Worm (Caenorhabditis elegans) whole organism, young adult: ENCODE results near the gene glb-9.

Experiments used
- B0019.2 ChIP-seq: fragments of 200-800 bp; sonication (Bioruptor generic); conservative IDR thresholded peaks from 2 replicates; pipeline ENCODE4 v1.3.6; 2022; ENCODE audit warnings: missing genetic modification reagents, missing genetic modification characterization, missing compliant biosample characterization
- B0035.1 ChIP-seq: sonication (generic microtip); optimal IDR thresholded peaks from 2 replicates; lab custom pipeline; 2016; ENCODE audit warnings: missing genetic modification characterization, mild to moderate bottlenecking, missing compliant biosample characterization, missing genotype, missing genetic modification reagents
- B0261.1 ChIP-seq: sonication (generic microtip); optimal IDR thresholded peaks from 2 replicates; lab custom pipeline; 2016; ENCODE audit warnings: mild to moderate bottlenecking, missing genetic modification characterization, moderate library complexity, missing compliant biosample characterization
- D2030.7 ChIP-seq: fragments of 200-800 bp; sonication (Bioruptor generic); IDR thresholded peaks from 2 replicates; pipeline ENCODE4 v1.3.6; 2022; ENCODE audit warnings: missing genetic modification reagents, missing genetic modification characterization, missing compliant biosample characterization
- F10E7.11 ChIP-seq: sonication (generic microtip); optimal IDR thresholded peaks from 2 replicates; lab custom pipeline; 2017; ENCODE audit warnings: mild to moderate bottlenecking, missing genetic modification characterization, moderate library complexity, missing compliant biosample characterization
- F49E8.2 ChIP-seq: sonication (generic microtip); optimal IDR thresholded peaks from 3 replicates; lab custom pipeline; 2017; ENCODE audit warnings: missing genetic modification characterization, mild to moderate bottlenecking, missing compliant biosample characterization, antibody characterized with exemption, moderate library complexity; ENCODE audit not compliant: insufficient read depth
- F52B5.7 ChIP-seq: sonication (generic microtip); optimal IDR thresholded peaks from 2 replicates; lab custom pipeline; 2016; ENCODE audit warnings: mild to moderate bottlenecking, missing genetic modification characterization, missing compliant biosample characterization
- F57A8.1 ChIP-seq: fragments of 200-800 bp; sonication (Bioruptor generic); optimal IDR thresholded peaks from 2 replicates; lab custom pipeline; 2018; ENCODE audit warnings: mild to moderate bottlenecking, missing genetic modification characterization, moderate library complexity, missing compliant biosample characterization
- F57C9.4 ChIP-seq: sonication (generic microtip); optimal IDR thresholded peaks from 2 replicates; lab custom pipeline; 2017; ENCODE audit warnings: mild to moderate bottlenecking, missing genetic modification characterization, missing compliant biosample characterization
- K11D2.4 ChIP-seq: fragments of 200-800 bp; sonication (Bioruptor generic); IDR thresholded peaks from 2 replicates; pipeline ENCODE4 v1.3.6; 2022; ENCODE audit warnings: missing genetic modification reagents, missing genetic modification characterization, missing compliant biosample characterization
- K12H6.12 ChIP-seq: fragments of 200-800 bp; sonication (Bioruptor generic); optimal IDR thresholded peaks from 2 replicates; lab custom pipeline; 2018; ENCODE audit warnings: mild to moderate bottlenecking, missing genetic modification characterization, missing compliant biosample characterization
- Y53F4B.3 ChIP-seq: fragments of 200-800 bp; sonication (Bioruptor generic); IDR thresholded peaks from 2 replicates; pipeline ENCODE4 v1.3.6; 2022; ENCODE audit warnings: missing genetic modification reagents, missing genetic modification characterization, missing compliant biosample characterization
- Y79H2A.3 ChIP-seq: fragments of 200-800 bp; sonication (Bioruptor generic); conservative IDR thresholded peaks from 2 replicates; pipeline ENCODE4 v1.3.6; 2022; ENCODE audit warnings: missing genetic modification reagents, missing genetic modification characterization, missing compliant biosample characterization
- akir-1 ChIP-seq: fragments of 200-800 bp; sonication (Bioruptor generic); optimal IDR thresholded peaks from 2 replicates; lab custom pipeline; 2018; ENCODE audit warnings: mild to moderate bottlenecking, missing genetic modification characterization, moderate library complexity, missing compliant biosample characterization
- bed-1 ChIP-seq: fragments of 200-800 bp; sonication (Bioruptor generic); IDR thresholded peaks from 2 replicates; pipeline ENCODE4 v1.3.6; 2022; ENCODE audit warnings: missing genetic modification reagents, missing genetic modification characterization, missing compliant biosample characterization
- bed-2 ChIP-seq: fragments of 200-800 bp; sonication (Bioruptor generic); IDR thresholded peaks from 2 replicates; pipeline ENCODE4 v1.3.6; 2022; ENCODE audit warnings: missing genetic modification reagents, missing genetic modification characterization, missing compliant biosample characterization
- ceh-27 ChIP-seq: fragments of 200-800 bp; sonication (Bioruptor generic); optimal IDR thresholded peaks from 2 replicates; lab custom pipeline; 2018; ENCODE audit warnings: mild to moderate bottlenecking, missing genetic modification characterization, moderate library complexity, missing compliant biosample characterization
- ceh-40 ChIP-seq: fragments of 200-800 bp; sonication (Bioruptor generic); IDR thresholded peaks from 2 replicates; pipeline ENCODE4 v1.3.6; 2022; ENCODE audit warnings: missing genetic modification characterization, missing compliant biosample characterization
- ets-4 ChIP-seq: fragments of 200-800 bp; sonication (Bioruptor generic); optimal IDR thresholded peaks from 2 replicates; lab custom pipeline; 2018; ENCODE audit warnings: mild to moderate bottlenecking, missing genetic modification characterization, missing compliant biosample characterization
- him-1 ChIP-seq: sonication (generic microtip); optimal IDR thresholded peaks from 2 replicates; lab custom pipeline; 2016; ENCODE audit warnings: missing genotype, missing genetic modification reagents, missing genetic modification characterization, missing compliant biosample characterization
- hlh-12 ChIP-seq: sonication (generic microtip); optimal IDR thresholded peaks from 2 replicates; lab custom pipeline; 2016; ENCODE audit warnings: missing genetic modification characterization, missing compliant biosample characterization
- hlh-26 ChIP-seq: fragments of 200-800 bp; sonication (Bioruptor generic); conservative IDR thresholded peaks from 2 replicates; pipeline ENCODE4 v1.3.6; 2022; ENCODE audit warnings: missing genetic modification reagents, missing genetic modification characterization, missing compliant biosample characterization
- hmg-1.2 ChIP-seq: fragments of 200-800 bp; sonication (Bioruptor generic); IDR thresholded peaks from 2 replicates; pipeline ENCODE4 v1.3.6; 2022; ENCODE audit warnings: missing genetic modification reagents, missing genetic modification characterization, missing compliant biosample characterization
- let-526 ChIP-seq: fragments of 200-800 bp; sonication (Bioruptor generic); IDR thresholded peaks from 2 replicates; pipeline ENCODE4 v1.3.6; 2022; ENCODE audit warnings: missing genetic modification reagents, missing genetic modification characterization, missing compliant biosample characterization
- let-607 ChIP-seq, 2 experiments: fragments of 200-800 bp in 1 of 2; sonication (Bioruptor generic) in 1 of 2; sonication (generic microtip) in 1 of 2; optimal IDR thresholded peaks; 2 replicates each; lab custom pipeline; 2016 to 2018; ENCODE audit warnings: mild to moderate bottlenecking in 2 of 2, missing compliant biosample characterization in 2 of 2, missing genetic modification characterization in 2 of 2, moderate library complexity in 2 of 2, missing genotype in 1 of 2
- lin-26 ChIP-seq: fragments of 200-800 bp; sonication (Bioruptor generic); IDR thresholded peaks from 2 replicates; pipeline ENCODE4 v1.3.6; 2022; ENCODE audit warnings: missing genetic modification reagents, missing genetic modification characterization, missing compliant biosample characterization
- lin-35 ChIP-seq, 3 experiments: fragments of 150-350 bp in 2 of 3; sonication (generic microtip) in 1 of 3; optimal IDR thresholded peaks; 2 replicates each; lab custom pipeline; 2014 to 2018; ENCODE audit warnings: missing biosample characterization in 3 of 3, missing genetic modification characterization in 3 of 3, missing genetic modification reagents in 3 of 3
- lin-40 ChIP-seq: sonication (generic microtip); optimal IDR thresholded peaks from 2 replicates; lab custom pipeline; 2016; ENCODE audit warnings: missing genetic modification characterization, mild to moderate bottlenecking, missing compliant biosample characterization, missing genotype, missing genetic modification reagents
- lsy-27 ChIP-seq: sonication (generic microtip); optimal IDR thresholded peaks from 2 replicates; lab custom pipeline; 2017; ENCODE audit warnings: missing genetic modification characterization, mild to moderate bottlenecking, missing compliant biosample characterization, antibody characterized with exemption, missing genotype, borderline replicate concordance; ENCODE audit not compliant: insufficient read depth
- madf-3 ChIP-seq: fragments of 200-800 bp; sonication (Bioruptor generic); IDR thresholded peaks from 2 replicates; pipeline ENCODE4 v1.3.6; 2022; ENCODE audit warnings: missing genetic modification reagents, missing genetic modification characterization, missing compliant biosample characterization
- madf-8 ChIP-seq: fragments of 200-800 bp; sonication (Bioruptor generic); conservative IDR thresholded peaks from 2 replicates; pipeline ENCODE4 v1.3.6; 2022; ENCODE audit warnings: missing genetic modification reagents, missing genetic modification characterization, missing compliant biosample characterization
- mcd-1 ChIP-seq: fragments of 200-800 bp; sonication (Bioruptor generic); IDR thresholded peaks from 2 replicates; pipeline ENCODE4 v1.3.6; 2022; ENCODE audit warnings: missing genetic modification reagents, missing genetic modification characterization, missing compliant biosample characterization
- mes-4 ChIP-seq: sonication (generic microtip); optimal IDR thresholded peaks from 2 replicates; lab custom pipeline; 2016; ENCODE audit warnings: missing genotype, missing genetic modification characterization, missing compliant biosample characterization
- nfya-1 ChIP-seq: sonication (generic microtip); optimal IDR thresholded peaks from 2 replicates; lab custom pipeline; 2017; ENCODE audit warnings: antibody characterized with exemption, missing compliant biosample characterization, missing genetic modification characterization, borderline replicate concordance; ENCODE audit not compliant: insufficient read depth
- nfyb-1 ChIP-seq: fragments of 200-800 bp; sonication (Bioruptor generic); IDR thresholded peaks from 2 replicates; pipeline ENCODE4 v1.3.6; 2022; ENCODE audit warnings: missing genetic modification reagents, missing genetic modification characterization, missing compliant biosample characterization
- nhr-27 ChIP-seq: fragments of 200-800 bp; sonication (Bioruptor generic); optimal IDR thresholded peaks from 2 replicates; lab custom pipeline; 2018; ENCODE audit warnings: mild to moderate bottlenecking, missing genetic modification characterization, moderate library complexity, missing compliant biosample characterization
- rcor-1 ChIP-seq: fragments of 200-800 bp; sonication (Bioruptor generic); IDR thresholded peaks from 2 replicates; pipeline ENCODE4 v1.3.6; 2022; ENCODE audit warnings: missing genetic modification reagents, missing genetic modification characterization, missing compliant biosample characterization
- sdz-38 ChIP-seq: sonication (generic microtip); optimal IDR thresholded peaks from 2 replicates; lab custom pipeline; 2016; ENCODE audit warnings: missing genotype, missing genetic modification characterization, missing compliant biosample characterization
- sea-2 ChIP-seq: fragments of 200-800 bp; sonication (Bioruptor generic); IDR thresholded peaks from 2 replicates; pipeline ENCODE4 v1.3.6; 2022; ENCODE audit warnings: missing genetic modification characterization, missing compliant biosample characterization
- snpc-1.1 ChIP-seq: sonication (generic microtip); optimal IDR thresholded peaks from 2 replicates; lab custom pipeline; 2017; ENCODE audit warnings: missing genetic modification characterization, mild to moderate bottlenecking, missing compliant biosample characterization, antibody characterized with exemption, moderate library complexity, missing genotype, missing genetic modification reagents; ENCODE audit not compliant: insufficient read depth
- snpc-3.4 ChIP-seq: sonication (generic microtip); optimal IDR thresholded peaks from 2 replicates; lab custom pipeline; 2017; ENCODE audit warnings: missing genetic modification characterization, mild to moderate bottlenecking, missing compliant biosample characterization, antibody characterized with exemption, moderate library complexity, missing genotype, missing genetic modification reagents
- tbx-9 ChIP-seq: sonication (generic microtip); optimal IDR thresholded peaks from 2 replicates; lab custom pipeline; 2016; ENCODE audit warnings: borderline replicate concordance, missing genetic modification characterization, inconsistent platforms, missing compliant biosample characterization
- unc-130 ChIP-seq: sonication (generic microtip); optimal IDR thresholded peaks from 2 replicates; lab custom pipeline; 2016; ENCODE audit warnings: missing genetic modification reagents, missing genetic modification characterization, missing compliant biosample characterization
- zim-3 ChIP-seq: sonication (generic microtip); optimal IDR thresholded peaks from 2 replicates; lab custom pipeline; 2017; ENCODE audit warnings: mild to moderate bottlenecking, missing genetic modification characterization, moderate library complexity, missing compliant biosample characterization
- ztf-18 ChIP-seq: sonication (generic microtip); optimal IDR thresholded peaks from 2 replicates; lab custom pipeline; 2016; ENCODE audit warnings: missing genotype, mild to moderate bottlenecking, missing genetic modification characterization, missing compliant biosample characterization
- ztf-22 ChIP-seq: fragments of 200-800 bp; sonication (Bioruptor generic); optimal IDR thresholded peaks from 2 replicates; lab custom pipeline; 2018; ENCODE audit warnings: mild to moderate bottlenecking, missing genetic modification characterization, moderate library complexity, missing compliant biosample characterization
- ztf-3 ChIP-seq: fragments of 200-800 bp; sonication (Bioruptor generic); optimal IDR thresholded peaks from 2 replicates; lab custom pipeline; 2018; ENCODE audit warnings: mild to moderate bottlenecking, missing genetic modification characterization, missing compliant biosample characterization
- ztf-6 ChIP-seq: fragments of 200-800 bp; sonication (Bioruptor generic); IDR thresholded peaks from 2 replicates; pipeline ENCODE4 v1.3.6; 2022; ENCODE audit warnings: missing genetic modification reagents, missing genetic modification characterization, missing compliant biosample characterization

glb-9 gene

DNA sequence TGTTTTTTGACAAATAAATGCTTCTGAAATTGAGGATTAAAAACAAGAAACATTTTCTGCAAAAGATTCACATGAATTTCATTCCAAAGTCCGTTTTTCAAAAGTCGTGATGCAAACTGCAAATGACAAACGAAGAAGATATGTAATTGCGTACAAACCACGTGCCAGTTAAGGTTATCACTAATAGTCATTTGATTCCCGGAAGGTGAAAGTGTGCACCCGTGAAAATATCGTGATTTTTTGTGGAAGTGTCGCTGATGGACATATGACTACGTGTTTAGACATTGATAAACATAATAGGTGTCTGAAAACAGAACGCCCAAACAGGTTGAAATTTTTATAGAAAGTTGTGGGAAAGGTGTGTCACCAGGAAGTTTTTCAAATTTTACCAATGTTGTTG, 9.1 kb upstream of the glb-9 start (continued):
- TF ChIP-seq bed-2 (GFP tag; lab: Robert Waterston, UW), result no peak
- peak; percentile 28 for TF ChIP-seq ztf-22 (GFP tag; lab: Kevin White, UChicago)
- TF ChIP-seq lin-35 (GFP tag; optimal IDR thresholded peaks at IDR 0.05; lab: Kevin White, UChicago), result no peak
- no peak for TF ChIP-seq ztf-3 (GFP tag; lab: Kevin White, UChicago)
- no peak for TF ChIP-seq akir-1 (GFP tag; lab: Kevin White, UChicago)
- TF ChIP-seq snpc-3.4 (tag; lab: Kevin White, UChicago), result no peak
- no peak for TF ChIP-seq madf-8 (GFP tag; lab: Robert Waterston, UW)
- no peak for TF ChIP-seq mcd-1 (GFP tag; lab: Robert Waterston, UW)
- TF ChIP-seq Y79H2A.3 (GFP tag; lab: Robert Waterston, UW), result no peak
- TF ChIP-seq lsy-27, result no peak
- TF ChIP-seq let-526, result peak; percentile 62; the same call in 1 of the 2 replicates
- TF ChIP-seq lin-26, result no peak
- no peak for TF ChIP-seq lin-40
- TF ChIP-seq D2030.7, result no peak
- TF ChIP-seq F57A8.1 (GFP tag; lab: Kevin White, UChicago), result no peak
- TF ChIP-seq B0035.1 (tag; lab: Kevin White, UChicago), result no peak
- TF ChIP-seq sdz-38, result no peak
- TF ChIP-seq F10E7.11 (tag; lab: Kevin White, UChicago), result no peak
- TF ChIP-seq him-1 (tag; lab: Kevin White, UChicago), result no peak
- TF ChIP-seq tbx-9 (tag; lab: Kevin White, UChicago), result no peak
- no peak for TF ChIP-seq ztf-18 (tag; lab: Kevin White, UChicago)
- no peak for TF ChIP-seq K11D2.4 (GFP tag; lab: Robert Waterston, UW)
- TF ChIP-seq hlh-12, result no peak
- TF ChIP-seq nhr-27 (tag; lab: Kevin White, UChicago), result no peak
- no peak for TF ChIP-seq snpc-1.1
- TF ChIP-seq unc-130 (GFP tag; lab: Kevin White, UChicago), result no peak
- 0 out of 2 replicates have a peak, but pooled peaks have one; percentile 32 for TF ChIP-seq ceh-40
- TF ChIP-seq ceh-27 (GFP tag; lab: Kevin White, UChicago), result no peak
- TF ChIP-seq Y53F4B.3 (GFP tag; lab: Robert Waterston, UW), result no peak
- no peak for TF ChIP-seq F49E8.2 (tag; lab: Kevin White, UChicago)
- no peak for TF ChIP-seq rcor-1
- no peak for TF ChIP-seq nfya-1 (tag; lab: Kevin White, UChicago)
- no peak for TF ChIP-seq ztf-6
- TF ChIP-seq nfyb-1 (GFP tag; lab: Robert Waterston, UW), result 0 out of 2 replicates have a peak, but pooled peaks have one; percentile 37
- TF ChIP-seq mes-4, result no peak
- no peak for TF ChIP-seq zim-3 (tag; lab: Kevin White, UChicago)
- TF ChIP-seq bed-1 (GFP tag; lab: Robert Waterston, UW), result no peak
- TF ChIP-seq sea-2 (GFP tag; lab: Robert Waterston, UW), result no peak
- no peak for TF ChIP-seq F52B5.7 (tag; lab: Kevin White, UChicago)
- no peak for TF ChIP-seq hlh-26
- TF ChIP-seq F57C9.4 (tag; lab: Kevin White, UChicago), result no peak
- TF ChIP-seq ets-4, result peak; percentile 75
- peak in 1 of 2 experiments; percentile 62 for TF ChIP-seq let-607 (tag; optimal IDR thresholded peaks at IDR 0.05; lab: Kevin White, UChicago)
- TF ChIP-seq B0261.1 (tag; lab: Kevin White, UChicago), result no peak
- no peak for TF ChIP-seq madf-3
- no peak for TF ChIP-seq K12H6.12 (tag; lab: Kevin White, UChicago)
- TF ChIP-seq hmg-1.2 (GFP tag; lab: Robert Waterston, UW), result 0 out of 2 replicates have a peak, but pooled peaks have one; percentile 24
- TF ChIP-seq B0019.2, result no peak
